Fruit fly (Drosophila melanogaster) whole organism, pupa: ENCODE measurements around the gene CG15740.

Experiments
- CG10348 ChIP-seq: fragments of 200-800 bp; sonication (Bioruptor generic); IDR thresholded peaks from 2 replicates; pipeline ENCODE4 v1.3.6; 2022; ENCODE audit warnings: missing biosample characterization, missing genetic modification characterization
- CG12605 ChIP-seq: fragments of 200-800 bp; sonication (Bioruptor generic); IDR thresholded peaks from 2 replicates; pipeline ENCODE4 v1.3.6; 2022; ENCODE audit warnings: missing biosample characterization, missing genetic modification characterization
- CG13204 ChIP-seq: fragments of 200-800 bp; sonication (Bioruptor generic); optimal IDR thresholded peaks from 2 replicates; lab custom pipeline; 2018; ENCODE audit warnings: missing biosample characterization, mild to moderate bottlenecking, missing genetic modification characterization, moderate library complexity
- CG14655 ChIP-seq: fragments of 200-800 bp; sonication (Bioruptor generic); optimal IDR thresholded peaks from 3 replicates; lab custom pipeline; 2017; ENCODE audit warnings: mild to moderate bottlenecking, missing biosample characterization, missing genetic modification reagents, missing genetic modification characterization
- CG15710 ChIP-seq: fragments of 200-800 bp; sonication (Bioruptor generic); optimal IDR thresholded peaks from 2 replicates; lab custom pipeline; 2018; ENCODE audit warnings: missing biosample characterization, mild to moderate bottlenecking, missing genetic modification characterization, moderate library complexity
- CG17806 ChIP-seq: fragments of 200-800 bp; sonication (Bioruptor generic); optimal IDR thresholded peaks from 2 replicates; lab custom pipeline; 2018; ENCODE audit warnings: missing biosample characterization, mild to moderate bottlenecking, missing genetic modification characterization, moderate library complexity
- CG32121 ChIP-seq: fragments of 200-800 bp; sonication (Bioruptor generic); IDR thresholded peaks from 2 replicates; pipeline ENCODE4 v1.3.6; 2022; ENCODE audit warnings: missing biosample characterization, missing genetic modification characterization
- CG34367 ChIP-seq: fragments of 200-800 bp; sonication (Bioruptor generic); optimal IDR thresholded peaks from 2 replicates; lab custom pipeline; 2018; ENCODE audit warnings: missing biosample characterization, mild to moderate bottlenecking, missing genetic modification characterization
- CG4496 ChIP-seq: fragments of 200-800 bp; sonication (Bioruptor generic); IDR thresholded peaks from 3 replicates; pipeline ENCODE4 v1.3.6; 2022; ENCODE audit warnings: missing biosample characterization, missing genetic modification characterization
- CG8159 ChIP-seq: fragments of 200-800 bp; sonication (Bioruptor generic); optimal IDR thresholded peaks from 3 replicates; lab custom pipeline; 2018; ENCODE audit warnings: missing biosample characterization, mild to moderate bottlenecking, missing genetic modification characterization, moderate library complexity
- CG8301 ChIP-seq: fragments of 200-800 bp; sonication (Bioruptor generic); optimal IDR thresholded peaks from 2 replicates; lab custom pipeline; 2018; ENCODE audit warnings: missing biosample characterization, mild to moderate bottlenecking, missing genetic modification characterization
- CG9948 ChIP-seq: fragments of 200-800 bp; sonication (Bioruptor generic); optimal IDR thresholded peaks from 2 replicates; lab custom pipeline; 2018; ENCODE audit warnings: missing biosample characterization, mild to moderate bottlenecking, missing genetic modification characterization, moderate library complexity
- D1 ChIP-seq: fragments of 200-800 bp; sonication (Bioruptor generic); optimal IDR thresholded peaks from 2 replicates; lab custom pipeline; 2018; ENCODE audit warnings: missing biosample characterization, mild to moderate bottlenecking, missing genetic modification characterization, moderate library complexity
- EcR ChIP-seq: fragments of 200-800 bp; sonication (Bioruptor generic); optimal IDR thresholded peaks from 3 replicates; lab custom pipeline; 2019; ENCODE audit warnings: missing biosample characterization, missing genetic modification characterization, mild to moderate bottlenecking, moderate library complexity, missing genetic modification reagents
- Ets98B ChIP-seq: fragments of 200-800 bp; sonication (Bioruptor generic); IDR thresholded peaks from 2 replicates; pipeline ENCODE4 v1.3.6; 2022; ENCODE audit warnings: missing biosample characterization, missing genetic modification characterization
- Pif1A ChIP-seq: fragments of 200-800 bp; sonication (Bioruptor generic); optimal IDR thresholded peaks from 3 replicates; lab custom pipeline; 2016; ENCODE audit warnings: missing biosample characterization, missing genetic modification characterization
- Pif1B ChIP-seq: fragments of 200-800 bp; sonication (Bioruptor generic); optimal IDR thresholded peaks from 3 replicates; lab custom pipeline; 2016; ENCODE audit warnings: missing biosample characterization, missing genetic modification characterization
- Snoo ChIP-seq: fragments of 200-800 bp; sonication (Bioruptor generic); optimal IDR thresholded peaks from 3 replicates; lab custom pipeline; 2017; ENCODE audit warnings: missing biosample characterization, mild to moderate bottlenecking, missing genetic modification characterization, inconsistent platforms
- fd96Ca ChIP-seq: fragments of 200-800 bp; sonication (Bioruptor generic); IDR thresholded peaks from 3 replicates; pipeline ENCODE4 v1.3.6; 2022; ENCODE audit warnings: missing biosample characterization, missing genetic modification characterization
- gl ChIP-seq: fragments of 200-800 bp; sonication (Bioruptor generic); optimal IDR thresholded peaks from 2 replicates; lab custom pipeline; 2018; ENCODE audit warnings: missing biosample characterization, mild to moderate bottlenecking, missing genetic modification characterization
- rn ChIP-seq: fragments of 200-800 bp; sonication (Bioruptor generic); IDR thresholded peaks from 2 replicates; pipeline ENCODE4 v1.3.6; 2022; ENCODE audit warnings: missing biosample characterization, missing genetic modification characterization

CG15740 gene

dm6 chrX:11806867-11807747, 38.8 kb downstream of the CG15740 start, which contains the start of gene Hsc70-3:
Hsc70-3 (minus strand) TSS chrX:11807117.
- TF ChIP-seq CG13204 (GFP tag; lab: Kevin White, UChicago): no peak
- TF ChIP-seq CG17806: no peak
- TF ChIP-seq D1: no peak
- TF ChIP-seq CG14655 (GFP tag; lab: Kevin White, UChicago): peak; percentile 5
- TF ChIP-seq gl (tag; lab: Kevin White, UChicago): peak; percentile 7
- TF ChIP-seq CG10348 (GFP tag; lab: Robert Waterston, UW): no peak
- TF ChIP-seq CG9948 (tag; lab: Kevin White, UChicago): no peak
- TF ChIP-seq CG4496 (GFP tag; lab: Robert Waterston, UW): peak; percentile 45; the same call in 1 of the 3 replicates
- peak; percentile 37 for TF ChIP-seq Pif1A
- TF ChIP-seq rn (GFP tag; lab: Robert Waterston, UW): no peak
- TF ChIP-seq Ets98B (GFP tag; lab: Robert Waterston, UW): peak; percentile 52
- no peak for TF ChIP-seq CG15710
- TF ChIP-seq CG12605 (GFP tag; lab: Robert Waterston, UW): peak; percentile 42; the same call in 1 of the 2 replicates
- TF ChIP-seq fd96Ca: no peak; the same call in 2 of the 3 replicates
- no peak for TF ChIP-seq CG8301
- TF ChIP-seq CG34367 (tag; lab: Kevin White, UChicago): no peak
- no peak for TF ChIP-seq CG32121
- peak; percentile 4 for TF ChIP-seq Snoo
- no peak for TF ChIP-seq CG8159 (tag; lab: Kevin White, UChicago)
- peak; percentile 31 for TF ChIP-seq EcR
- TF ChIP-seq Pif1B (GFP tag; lab: Kevin White, UChicago): peak; percentile 44
- TF ChIP-seq, all 21 proteins: peak for 9

- TF ChIP-seq gl (tag; lab: Kevin White, UChicago) (peak; percentile 5), rn (GFP tag; lab: Robert Waterston, UW) (no peak), Ets98B (GFP tag; lab: Robert Waterston, UW) (0 out of 2 replicates have a peak, but pooled peaks have one; percentile 20), CG4496 (GFP tag; lab: Robert Waterston, UW) (0 out of 3 replicates have a peak, but pooled peaks have one; percentile 42), CG32121 (0 out of 2 replicates have a peak, but pooled peaks have one; percentile 16), D1 (no peak)
Measured at dm6 chrX:11806196-11806595, 39.7 kb downstream of the CG15740 start.

dm6 chrX:11805066-11805766, 40.7 kb downstream of the CG15740 start:
- TF ChIP-seq rn (GFP tag; lab: Robert Waterston, UW) (no peak), CG8159 (tag; lab: Kevin White, UChicago) (no peak), Snoo (no peak), CG8301 (peak; percentile 3), Pif1B (GFP tag; lab: Kevin White, UChicago) (no peak), CG12605 (GFP tag; lab: Robert Waterston, UW) (no peak), CG13204 (GFP tag; lab: Kevin White, UChicago) (peak; percentile 15), fd96Ca (no peak), Ets98B (GFP tag; lab: Robert Waterston, UW) (no peak; the same call in 1 of the 2 replicates), CG4496 (GFP tag; lab: Robert Waterston, UW) (0 out of 3 replicates have a peak, but pooled peaks have one; percentile 27), CG34367 (tag; lab: Kevin White, UChicago) (no peak), EcR (peak; percentile 94), CG9948 (tag; lab: Kevin White, UChicago) (no peak), CG15710 (no peak), CG10348 (GFP tag; lab: Robert Waterston, UW) (no peak), Pif1A (no peak), CG32121 (0 out of 2 replicates have a peak, but pooled peaks have one; percentile 17), CG17806 (no peak), CG14655 (GFP tag; lab: Kevin White, UChicago) (peak; percentile 23), D1 (no peak), gl (tag; lab: Kevin White, UChicago) (peak; percentile 5)

dm6 chrX:11799931-11800330, 46.0 kb downstream of the CG15740 start:
- TF ChIP-seq CG4496 (GFP tag; lab: Robert Waterston, UW): 0 out of 3 replicates have a peak, but pooled peaks have one; percentile 13
- no peak for TF ChIP-seq CG13204 (GFP tag; lab: Kevin White, UChicago)
- TF ChIP-seq CG32121: no peak
- no peak for TF ChIP-seq CG9948 (tag; lab: Kevin White, UChicago)
- TF ChIP-seq Pif1B (GFP tag; lab: Kevin White, UChicago): no peak
- TF ChIP-seq CG8301: no peak

dm6 chrX:11798522-11798921, 47.4 kb downstream of the CG15740 start:
- TF ChIP-seq CG12605 (GFP tag; lab: Robert Waterston, UW): no peak

- TF ChIP-seq CG13204 (GFP tag; lab: Kevin White, UChicago) (no peak), CG9948 (tag; lab: Kevin White, UChicago) (no peak), Snoo (no peak), CG8301 (no peak), Pif1B (GFP tag; lab: Kevin White, UChicago) (no peak), CG17806 (no peak), gl (tag; lab: Kevin White, UChicago) (no peak), EcR (no peak), CG32121 (no peak), D1 (no peak), CG8159 (tag; lab: Kevin White, UChicago) (no peak), CG10348 (GFP tag; lab: Robert Waterston, UW) (no peak)
Measured at dm6 chrX:11796925-11797324, 49.0 kb downstream of the CG15740 start.
